Worm (Caenorhabditis elegans) whole organism, L4 larva: Measurements from ENCODE around the gene C53A5.9.

ENCODE experiments used
- D1046.2 ChIP-seq: fragments of 200-800 bp; sonication (Bioruptor generic); IDR thresholded peaks from 2 replicates; pipeline ENCODE4 v1.3.6; 2022; ENCODE audit warnings: missing genetic modification characterization, missing compliant biosample characterization
- F10B5.3 ChIP-seq: sonication (generic microtip); optimal IDR thresholded peaks from 2 replicates; lab custom pipeline; 2016; ENCODE audit warnings: mild to moderate bottlenecking, missing genetic modification characterization, missing compliant biosample characterization
- F37D6.2 ChIP-seq: sonication (generic microtip); optimal IDR thresholded peaks from 2 replicates; lab custom pipeline; 2016; ENCODE audit warnings: mild to moderate bottlenecking, missing genetic modification characterization, missing compliant biosample characterization
- F44E2.7 ChIP-seq: fragments of 200-800 bp; sonication (Bioruptor generic); IDR thresholded peaks from 2 replicates; pipeline ENCODE4 v2.1.2; 2022; ENCODE audit warnings: missing genetic modification characterization, missing compliant biosample characterization
- F49E8.2 ChIP-seq: sonication (generic microtip); optimal IDR thresholded peaks from 2 replicates; lab custom pipeline; 2016; ENCODE audit warnings: missing compliant biosample characterization, mild to moderate bottlenecking, missing genetic modification characterization, borderline replicate concordance
- T20F7.1 ChIP-seq: fragments of 200-800 bp; sonication (Bioruptor generic); optimal IDR thresholded peaks from 2 replicates; lab custom pipeline; 2018; ENCODE audit warnings: mild to moderate bottlenecking, missing genetic modification characterization, missing compliant biosample characterization
- Y48G9A.11 ChIP-seq: fragments of 200-800 bp; sonication (Bioruptor generic); IDR thresholded peaks from 2 replicates; pipeline ENCODE4 v1.3.6; 2022; ENCODE audit warnings: missing genetic modification reagents, missing genetic modification characterization, missing compliant biosample characterization
- Y75B8A.6 ChIP-seq: fragments of 200-800 bp; sonication (Bioruptor generic); IDR thresholded peaks from 2 replicates; pipeline ENCODE4 v1.3.6; 2022; ENCODE audit warnings: missing genetic modification reagents, missing genetic modification characterization, missing compliant biosample characterization
- arid-1 ChIP-seq: fragments of 200-800 bp; sonication (Bioruptor generic); conservative IDR thresholded peaks from 2 replicates; pipeline ENCODE4 v1.3.6; 2022; ENCODE audit warnings: missing genetic modification reagents, missing genetic modification characterization, missing compliant biosample characterization
- ceh-20 ChIP-seq: fragments of 200-800 bp; sonication (Bioruptor generic); IDR thresholded peaks from 2 replicates; pipeline ENCODE4 v1.3.6; 2022; ENCODE audit warnings: missing genetic modification reagents, missing genetic modification characterization, missing compliant biosample characterization
- ceh-32 ChIP-seq: sonication (generic microtip); optimal IDR thresholded peaks from 2 replicates; lab custom pipeline; 2016; ENCODE audit warnings: mild to moderate bottlenecking, missing genetic modification characterization, missing compliant biosample characterization; ENCODE audit not compliant: poor library complexity
- ceh-44 ChIP-seq: fragments of 200-800 bp; sonication (Bioruptor generic); IDR thresholded peaks from 2 replicates; pipeline ENCODE4 v1.3.6; 2022; ENCODE audit warnings: missing genetic modification reagents, missing genetic modification characterization, missing compliant biosample characterization
- cey-2 ChIP-seq: sonication (generic microtip); optimal IDR thresholded peaks from 3 replicates; lab custom pipeline; 2017; ENCODE audit warnings: missing genetic modification characterization, mild to moderate bottlenecking, missing compliant biosample characterization, antibody characterized with exemption, borderline replicate concordance; ENCODE audit not compliant: insufficient read depth
- ctbp-1 ChIP-seq: fragments of 200-800 bp; sonication (Bioruptor generic); IDR thresholded peaks from 2 replicates; pipeline ENCODE4 v1.3.6; 2022; ENCODE audit warnings: missing genetic modification reagents, missing genetic modification characterization, missing compliant biosample characterization
- daf-16 ChIP-seq, 3 experiments: sonication (generic microtip); optimal IDR thresholded peaks; 2 replicates each; lab custom pipeline; 2016 to 2017; ENCODE audit warnings: missing genetic modification characterization in 3 of 3, missing genetic modification reagents in 3 of 3, mild to moderate bottlenecking in 2 of 3, missing compliant biosample characterization in 2 of 3, missing biosample characterization in 1 of 3, moderate library complexity in 1 of 3
- dpl-1 ChIP-seq: fragments of 150-350 bp; optimal IDR thresholded peaks from 2 replicates; lab custom pipeline; 2014; ENCODE audit warnings: missing biosample characterization, missing genetic modification reagents, missing genetic modification characterization
- duxl-1 ChIP-seq: sonication (generic microtip); optimal IDR thresholded peaks from 2 replicates; lab custom pipeline; 2016; ENCODE audit warnings: mild to moderate bottlenecking, missing genetic modification characterization, moderate library complexity, missing compliant biosample characterization; ENCODE audit not compliant: poor library complexity
- dve-1 ChIP-seq: sonication (generic microtip); optimal IDR thresholded peaks from 2 replicates; lab custom pipeline; 2017; ENCODE audit warnings: antibody characterized with exemption, mild to moderate bottlenecking, missing genetic modification characterization, missing compliant biosample characterization; ENCODE audit not compliant: insufficient read depth
- egl-43 ChIP-seq: fragments of 200-800 bp; sonication (Bioruptor generic); IDR thresholded peaks from 2 replicates; pipeline ENCODE4 v1.3.6; 2022; ENCODE audit warnings: missing genetic modification reagents, missing genetic modification characterization, missing compliant biosample characterization
- fos-1 ChIP-seq: fragments of 150-350 bp; optimal IDR thresholded peaks from 2 replicates; lab custom pipeline; 2014; ENCODE audit warnings: missing biosample characterization, missing genetic modification characterization
- hlh-11 ChIP-seq: fragments of 200-800 bp; sonication (Bioruptor generic); optimal IDR thresholded peaks from 2 replicates; lab custom pipeline; 2018; ENCODE audit warnings: mild to moderate bottlenecking, missing genetic modification characterization, missing compliant biosample characterization
- hmg-1.1 ChIP-seq: fragments of 200-800 bp; sonication (Bioruptor generic); IDR thresholded peaks from 2 replicates; pipeline ENCODE4 v1.3.6; 2022; ENCODE audit warnings: missing genetic modification reagents, missing genetic modification characterization, missing compliant biosample characterization
- lim-7 ChIP-seq: fragments of 200-800 bp; sonication (Bioruptor generic); IDR thresholded peaks from 2 replicates; pipeline ENCODE4 v1.3.6; 2022; ENCODE audit warnings: missing genetic modification characterization, missing compliant biosample characterization
- lir-3 ChIP-seq: sonication (generic microtip); optimal IDR thresholded peaks from 2 replicates; lab custom pipeline; 2016; ENCODE audit warnings: mild to moderate bottlenecking, missing genetic modification characterization, missing compliant biosample characterization
- mdl-1 ChIP-seq, 2 experiments: fragments of 150-350 bp in 1 of 2; sonication (generic microtip) in 1 of 2; optimal IDR thresholded peaks; 2 replicates each; lab custom pipeline; 2014 to 2017; ENCODE audit warnings: missing biosample characterization in 2 of 2, missing genetic modification characterization in 2 of 2
- mdt-29 ChIP-seq: fragments of 200-800 bp; sonication (Bioruptor generic); IDR thresholded peaks from 2 replicates; pipeline ENCODE4 v1.3.6; 2022; ENCODE audit warnings: missing genetic modification reagents, missing genetic modification characterization, missing compliant biosample characterization
- mep-1 ChIP-seq: fragments of 150-350 bp; sonication (generic microtip); optimal IDR thresholded peaks from 3 replicates; lab custom pipeline; 2014; ENCODE audit warnings: missing biosample characterization, missing genetic modification characterization
- nhr-111 ChIP-seq: fragments of 200-800 bp; sonication (Bioruptor generic); optimal IDR thresholded peaks from 2 replicates; lab custom pipeline; 2018; ENCODE audit warnings: mild to moderate bottlenecking, missing genetic modification characterization, missing compliant biosample characterization
- nhr-41 ChIP-seq: fragments of 200-800 bp; sonication (Bioruptor generic); IDR thresholded peaks from 2 replicates; pipeline ENCODE4 v1.3.6; 2022; ENCODE audit warnings: missing genetic modification reagents, missing genetic modification characterization, missing compliant biosample characterization
- pha-4 ChIP-seq, 2 experiments: fragments of 150-350 bp in 1 of 2; fragments of 200-800 bp in 1 of 2; sonication (Bioruptor generic) in 1 of 2; IDR thresholded peaks in 1 of 2; optimal IDR thresholded peaks in 1 of 2; 2 replicates each; pipeline versions ENCODE4 v1.3.6 to Lab custom; 2014 to 2022; ENCODE audit warnings: missing genetic modification characterization in 2 of 2, missing genetic modification reagents in 2 of 2, missing biosample characterization in 1 of 2, missing compliant biosample characterization in 1 of 2
- php-3 ChIP-seq: fragments of 200-800 bp; sonication (Bioruptor generic); IDR thresholded peaks from 2 replicates; pipeline ENCODE4 v1.3.6; 2022; ENCODE audit warnings: missing genetic modification reagents, missing genetic modification characterization, missing compliant biosample characterization
- rbr-2 ChIP-seq: sonication (generic microtip); optimal IDR thresholded peaks from 2 replicates; lab custom pipeline; 2016; ENCODE audit warnings: missing genotype, missing genetic modification characterization, missing compliant biosample characterization
- sdz-12 ChIP-seq: fragments of 200-800 bp; sonication (Bioruptor generic); optimal IDR thresholded peaks from 2 replicates; lab custom pipeline; 2018; ENCODE audit warnings: mild to moderate bottlenecking, missing genetic modification characterization, missing compliant biosample characterization
- spr-3 ChIP-seq: fragments of 200-800 bp; sonication (Bioruptor generic); optimal IDR thresholded peaks from 2 replicates; lab custom pipeline; 2018; ENCODE audit warnings: mild to moderate bottlenecking, missing genetic modification characterization, missing compliant biosample characterization
- tag-97 ChIP-seq: fragments of 200-800 bp; sonication (Bioruptor generic); IDR thresholded peaks from 2 replicates; pipeline ENCODE4 v1.3.6; 2022; ENCODE audit warnings: missing genetic modification characterization, missing compliant biosample characterization
- unc-62 ChIP-seq, 3 experiments: fragments of 150-350 bp in 1 of 3; sonication (generic microtip); optimal IDR thresholded peaks in 2 of 3; peaks in 1 of 3; 1 replicate in 1 of 3; 2 replicates in 2 of 3; lab custom pipeline; 2014 to 2017; ENCODE audit warnings: missing biosample characterization in 3 of 3, missing genetic modification characterization in 3 of 3, missing genetic modification reagents in 3 of 3, missing genotype in 1 of 3
- zip-11 ChIP-seq: fragments of 200-800 bp; sonication (Bioruptor generic); IDR thresholded peaks from 2 replicates; pipeline ENCODE4 v1.3.6; 2022; ENCODE audit warnings: missing genetic modification characterization, missing compliant biosample characterization
- ztf-7 ChIP-seq: fragments of 150-350 bp; optimal IDR thresholded peaks from 2 replicates; lab custom pipeline; 2014; ENCODE audit warnings: missing biosample characterization, missing genetic modification characterization

Gene C53A5.9

DNA sequence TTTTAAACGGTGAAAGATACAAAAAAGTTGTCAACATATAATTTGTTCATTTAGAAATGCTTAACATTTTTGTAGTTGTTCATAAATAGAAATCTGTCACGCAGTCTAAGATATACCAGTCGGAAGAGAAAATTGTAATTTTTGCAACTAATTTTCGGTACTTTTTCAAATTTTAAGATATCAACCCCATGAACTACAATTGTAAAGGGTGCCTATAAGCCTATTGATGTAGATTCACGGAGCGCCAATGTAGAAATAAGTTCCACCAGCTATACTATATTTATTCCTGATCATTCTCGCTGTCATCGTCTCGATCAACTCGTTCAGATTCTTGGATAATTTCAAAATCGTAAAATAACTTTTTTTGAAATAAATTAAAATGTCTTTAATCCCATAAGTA lies 36.3 kb upstream of the C53A5.9 start (continued):
- TF ChIP-seq php-3 (GFP tag; lab: Robert Waterston, UW), result 0 out of 2 replicates have a peak, but pooled peaks have one; percentile 15
- no peak for TF ChIP-seq rbr-2 (tag; lab: Kevin White, UChicago)
- TF ChIP-seq arid-1, result no peak
- TF ChIP-seq T20F7.1 (GFP tag; lab: Kevin White, UChicago), result peak; percentile 66

DNA sequence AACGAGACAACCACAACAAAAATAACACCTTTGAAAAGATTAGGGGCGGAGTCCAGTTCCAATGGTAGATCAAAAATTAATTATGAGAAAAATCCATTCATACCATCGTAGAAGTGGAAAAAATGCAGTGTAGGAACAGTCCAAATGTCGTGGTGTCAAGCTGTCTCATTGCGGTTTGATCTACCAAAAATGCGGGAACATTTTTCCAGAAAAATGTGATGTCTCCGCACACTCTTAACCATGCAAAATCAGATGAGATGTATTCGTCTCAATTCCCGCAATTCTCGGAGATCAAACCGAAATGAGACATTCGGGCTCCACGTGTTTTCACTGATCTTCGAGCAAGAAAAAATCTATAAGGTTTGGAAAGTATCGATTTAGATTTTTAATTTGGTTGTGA lies 35.4 kb upstream of the C53A5.9 start:
- no peak for TF ChIP-seq ceh-44 (GFP tag; lab: Robert Waterston, UW)
- TF ChIP-seq zip-11 (GFP tag; lab: Robert Waterston, UW), result no peak
- no peak for TF ChIP-seq lir-3 (tag; lab: Kevin White, UChicago)
- no peak for TF ChIP-seq mdl-1 (tag; optimal IDR thresholded peaks at IDR 0.05; lab: Kevin White, UChicago)
- no peak for TF ChIP-seq mep-1 (tag; lab: Kevin White, UChicago)
- no peak for TF ChIP-seq daf-16 (GFP tag; optimal IDR thresholded peaks at IDR 0.05; lab: Kevin White, UChicago)
- TF ChIP-seq daf-16 (tag; optimal IDR thresholded peaks at IDR 0.05; lab: Kevin White, UChicago), result no peak
- no peak for TF ChIP-seq dpl-1 (GFP tag; lab: Kevin White, UChicago)
- no peak for TF ChIP-seq cey-2 (tag; lab: Kevin White, UChicago)
- no peak for TF ChIP-seq F44E2.7 (GFP tag; lab: Robert Waterston, UW)
- TF ChIP-seq sdz-12, result no peak
- no peak for TF ChIP-seq egl-43 (GFP tag; lab: Robert Waterston, UW)
- TF ChIP-seq T20F7.1 (GFP tag; lab: Kevin White, UChicago), result no peak
- no peak for TF ChIP-seq ctbp-1 (GFP tag; lab: Robert Waterston, UW)
- TF ChIP-seq hmg-1.1 (GFP tag; lab: Robert Waterston, UW), result no peak
- TF ChIP-seq, all 104 proteins: peak for 0

DNA sequence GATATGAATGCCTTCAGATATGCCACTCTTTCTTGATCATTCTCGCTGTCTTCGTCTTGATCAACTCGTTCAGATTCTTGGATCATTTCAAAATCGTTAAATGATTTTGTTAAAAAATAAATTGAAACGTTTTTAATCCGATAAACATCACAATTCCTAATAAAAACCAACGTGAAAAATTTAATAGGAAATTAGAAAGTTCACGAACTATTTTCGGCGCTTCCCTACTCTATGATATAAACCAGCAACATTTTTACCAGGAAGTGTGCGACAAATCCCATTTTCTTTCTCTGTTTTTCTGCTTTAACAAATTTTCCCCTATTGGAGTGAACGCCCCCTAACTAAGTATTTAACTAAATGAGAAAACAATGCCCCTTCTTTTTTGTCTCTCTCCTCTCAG lies 26.7 kb upstream of the C53A5.9 start, which contains the start of gene Y40H4A.2:
TSS of gene Y40H4A.2 (minus strand) at position 101 of the 400 bp plus-strand sequence.
- TF ChIP-seq unc-62 (GFP tag; optimal IDR thresholded peaks at IDR 0.05 in 1 of 2; lab: Kevin White, UChicago), result peak in 1 of 2 experiments; percentile 80
- no peak for TF ChIP-seq unc-62 (tag; optimal IDR thresholded peaks at IDR 0.05; lab: Kevin White, UChicago)
- TF ChIP-seq Y75B8A.6, result no peak
- no peak for TF ChIP-seq spr-3
- no peak for TF ChIP-seq ztf-7 (tag; lab: Kevin White, UChicago)

DNA sequence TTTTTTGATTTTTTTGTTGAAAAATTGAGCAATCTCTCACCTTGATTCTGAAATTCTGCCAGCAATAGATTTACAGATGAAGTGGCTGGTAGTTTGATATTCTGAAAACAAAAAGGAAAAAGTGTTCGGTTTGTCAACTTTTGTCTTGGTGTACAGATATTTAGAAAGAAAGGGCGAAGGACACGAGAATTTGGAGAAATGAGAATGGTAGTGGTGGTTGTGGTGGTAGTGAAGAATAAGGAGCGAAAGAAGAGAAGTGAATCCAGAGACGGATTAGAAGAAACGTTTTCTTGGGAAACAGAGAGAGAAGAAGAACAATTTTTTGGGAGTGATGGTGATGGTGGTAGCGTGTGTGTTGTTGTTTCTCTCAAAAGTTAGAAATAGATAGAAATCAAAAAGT lies 21.0 kb upstream of the C53A5.9 start, which contains the start of gene gar-3:
TSS of gene gar-3 (minus strand) at position 101 of the 400 bp plus-strand sequence.
- TF ChIP-seq D1046.2 (GFP tag; lab: Robert Waterston, UW) (no peak), F10B5.3 (no peak), F49E8.2 (tag; lab: Kevin White, UChicago) (no peak), hlh-11 (tag; lab: Kevin White, UChicago) (no peak), ceh-32 (no peak), nhr-111 (GFP tag; lab: Kevin White, UChicago) (no peak), fos-1 (tag; lab: Kevin White, UChicago) (no peak), dve-1 (tag; lab: Kevin White, UChicago) (no peak), mdt-29 (GFP tag; lab: Robert Waterston, UW) (no peak), arid-1 (no peak)

DNA sequence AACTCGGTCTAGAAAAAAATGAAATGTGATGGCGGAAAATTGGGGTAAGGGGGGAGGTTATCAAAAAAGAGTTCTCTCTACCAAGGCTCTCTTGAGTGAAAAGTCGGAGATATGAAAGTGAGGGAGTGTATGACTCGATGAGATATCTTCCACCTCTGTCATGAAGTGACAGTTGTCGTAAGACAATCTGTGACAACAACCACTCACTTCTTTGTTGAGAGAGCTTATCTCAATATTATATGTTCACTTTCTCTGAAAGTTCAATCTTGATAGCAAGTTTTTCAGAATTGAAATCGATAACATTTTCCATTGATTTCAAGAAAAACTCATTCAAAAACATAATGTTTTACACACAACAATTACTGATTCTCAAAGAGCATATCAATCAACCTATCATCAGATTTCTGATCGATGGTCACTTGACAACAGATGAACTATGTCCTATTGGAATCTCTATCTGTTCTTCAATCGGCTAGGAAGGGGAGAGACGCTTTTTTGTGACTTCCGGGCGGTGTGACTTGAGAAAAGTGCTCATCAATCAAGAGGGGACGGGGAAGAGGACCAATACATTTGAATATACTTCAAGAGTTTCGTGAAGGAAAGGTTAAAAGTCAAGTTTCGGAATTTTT lies 18.2 kb upstream of the C53A5.9 start:
- peak in 1 of 2 experiments; percentile 39 for TF ChIP-seq daf-16 (GFP tag; optimal IDR thresholded peaks at IDR 0.05; lab: Kevin White, UChicago)
- TF ChIP-seq daf-16 (tag; optimal IDR thresholded peaks at IDR 0.05; lab: Kevin White, UChicago), result no peak
- no peak for TF ChIP-seq F44E2.7 (GFP tag; lab: Robert Waterston, UW)
- TF ChIP-seq nhr-41, result no peak
- TF ChIP-seq duxl-1 (tag; lab: Kevin White, UChicago), result no peak
- TF ChIP-seq Y48G9A.11 (GFP tag; lab: Robert Waterston, UW), result no peak
- TF ChIP-seq tag-97, result no peak
- no peak for TF ChIP-seq F37D6.2 (tag; lab: Kevin White, UChicago)
- TF ChIP-seq lim-7 (GFP tag; lab: Robert Waterston, UW), result no peak
- no peak for TF ChIP-seq pha-4 (GFP tag; IDR thresholded peaks at IDR 0.05; lab: Robert Waterston, UW)
- TF ChIP-seq pha-4 (tag; optimal IDR thresholded peaks at IDR 0.05; lab: Kevin White, UChicago), result no peak
- peak; percentile 19; the same call in 1 of the 2 replicates for TF ChIP-seq ceh-20 (GFP tag; lab: Robert Waterston, UW)
- TF ChIP-seq, all 104 proteins: peak for 2
